Worm (Caenorhabditis elegans): ENCODE data around the gene clec-83.

The clec-83 gene

DNA sequence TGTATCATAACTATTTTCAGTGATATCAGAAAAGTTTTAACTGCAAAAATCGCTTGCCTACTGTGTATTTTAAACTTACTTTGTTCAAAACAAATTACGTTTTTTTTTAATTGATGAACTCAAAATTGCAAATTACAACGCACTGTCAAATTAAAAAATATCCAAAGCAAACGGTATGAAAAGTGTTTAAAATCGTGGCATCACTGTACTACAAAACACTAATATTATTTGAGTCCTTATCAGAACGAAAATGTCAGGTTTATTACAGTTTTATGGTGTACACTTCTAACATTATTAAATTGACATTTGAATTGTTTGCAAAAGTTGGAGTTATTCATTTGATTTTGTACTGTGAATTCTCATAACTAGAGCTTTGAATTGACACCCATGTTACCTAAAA is at the start of gene clec-83:
clec-83 (minus strand) TSS at position 213 of the 400 bp plus-strand sequence.
- TF ChIP-seq dao-5 (tag; optimal IDR thresholded peaks at IDR 0.05) (no peak), him-1 (tag; optimal IDR thresholded peaks at IDR 0.05) (no peak), W03F9.2 (tag; optimal IDR thresholded peaks at IDR 0.05) (no peak)

DNA sequence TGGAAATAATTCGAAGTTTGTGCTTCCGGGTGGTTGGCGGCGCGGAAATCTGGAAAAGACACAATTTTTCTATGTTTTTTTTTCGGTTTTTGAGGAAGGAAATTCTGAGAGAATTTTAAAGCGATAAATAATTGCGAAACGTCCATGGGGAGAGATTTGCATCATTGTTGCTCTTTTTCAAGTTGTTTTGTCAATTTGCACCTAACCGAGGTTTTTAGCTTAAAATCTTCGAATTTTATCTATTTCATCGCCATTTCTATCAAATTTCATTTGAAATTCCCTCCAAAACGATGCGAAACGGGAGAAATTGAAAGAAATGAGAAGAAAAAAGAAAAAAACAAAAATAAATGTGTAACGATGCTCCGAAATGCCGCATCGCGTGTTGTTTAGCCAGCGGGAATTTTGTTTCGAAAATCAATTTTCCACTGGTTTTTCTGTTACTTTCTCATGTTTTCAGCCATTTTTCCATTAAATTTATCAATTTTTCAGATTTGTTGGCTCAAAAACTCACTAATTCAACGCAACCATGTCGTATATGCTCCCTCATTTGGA is 49.2 kb upstream of the clec-83 start, which contains the start of the genes nprt-1 and dib-1:
nprt-1 (minus strand) TSS at position 51 of the 552 bp plus-strand sequence.
dib-1 (plus strand) TSS at position 482 of the 552 bp plus-strand sequence.
- TF ChIP-seq W03F9.2 (tag; optimal IDR thresholded peaks at IDR 0.05), result no peak
- TF ChIP-seq him-1 (tag; optimal IDR thresholded peaks at IDR 0.05), result no peak

- TF ChIP-seq W03F9.2 (tag; optimal IDR thresholded peaks at IDR 0.05), result no peak
- no peak for TF ChIP-seq dao-5 (tag; optimal IDR thresholded peaks at IDR 0.05)
- no peak for TF ChIP-seq him-1 (tag; optimal IDR thresholded peaks at IDR 0.05)
Measured at ce11 chrIV:2888496-2889101, 47.3 kb upstream of the clec-83 start.

- TF ChIP-seq him-1 (tag; optimal IDR thresholded peaks at IDR 0.05), result no peak
- no peak for TF ChIP-seq W03F9.2 (tag; optimal IDR thresholded peaks at IDR 0.05)
- TF ChIP-seq dao-5 (tag; optimal IDR thresholded peaks at IDR 0.05), result no peak
Measured at ce11 chrIV:2887245-2887644, 46.0 kb upstream of the clec-83 start.

DNA sequence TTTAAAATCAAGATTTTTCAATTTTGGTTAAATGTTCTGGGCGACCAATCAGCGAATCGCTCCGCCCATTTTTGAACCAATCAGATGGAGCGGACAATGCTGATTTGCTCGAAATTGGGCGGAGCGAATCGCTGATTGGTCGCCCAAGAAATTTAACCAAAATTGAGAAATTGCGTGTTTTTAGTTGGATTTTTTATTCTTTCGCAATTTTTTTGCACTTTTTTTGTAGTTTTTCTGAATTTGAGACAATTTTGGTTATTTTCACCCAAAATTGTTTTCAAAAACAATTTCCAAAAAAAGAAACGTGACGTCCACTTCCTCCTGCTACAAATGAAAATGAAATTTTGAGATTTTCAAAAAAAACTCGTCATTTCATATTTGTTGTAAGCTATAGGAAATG is 45.4 kb upstream of the clec-83 start, which contains the start of gene dml-1:
dml-1 (plus strand) TSS at position 301 of the 400 bp plus-strand sequence.
- TF ChIP-seq W03F9.2 (tag; optimal IDR thresholded peaks at IDR 0.05), result no peak
- TF ChIP-seq dao-5 (tag; optimal IDR thresholded peaks at IDR 0.05), result no peak
- TF ChIP-seq him-1 (tag; optimal IDR thresholded peaks at IDR 0.05), result no peak

DNA sequence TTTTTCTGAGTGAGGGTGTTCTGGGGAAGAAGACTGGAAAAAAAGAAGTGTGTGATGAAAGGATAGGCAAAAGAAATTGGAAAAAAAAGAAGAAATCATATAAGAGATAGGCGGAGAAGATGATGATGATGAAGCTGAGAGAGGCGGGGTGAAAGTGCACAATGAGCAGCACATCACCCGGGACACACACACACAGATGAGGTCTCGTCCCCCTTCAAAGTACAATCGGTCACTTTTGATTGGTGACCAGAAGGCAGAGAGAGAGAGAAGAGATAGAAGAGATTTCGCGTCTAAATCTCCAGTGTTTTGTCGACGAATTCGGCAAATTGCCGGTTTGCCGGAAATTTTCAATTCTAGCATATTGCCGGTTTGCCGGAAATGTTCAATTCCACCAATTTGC is 44.0 kb upstream of the clec-83 start:
- TF ChIP-seq W03F9.2 (tag; optimal IDR thresholded peaks at IDR 0.05) (no peak), dao-5 (tag; optimal IDR thresholded peaks at IDR 0.05) (no peak), him-1 (tag; optimal IDR thresholded peaks at IDR 0.05) (no peak)

- TF ChIP-seq him-1 (tag; optimal IDR thresholded peaks at IDR 0.05) (no peak), dao-5 (tag; optimal IDR thresholded peaks at IDR 0.05) (no peak)
Measured at ce11 chrIV:2864743-2865142, 23.5 kb upstream of the clec-83 start, which contains the start of gene Y54G2A.16. Y54G2A.16 (minus strand) TSS chrIV:2864843.

ce11 chrIV:2858734-2859133 is 17.5 kb upstream of the clec-83 start:
- no peak for TF ChIP-seq him-1 (tag; optimal IDR thresholded peaks at IDR 0.05)

ce11 chrIV:2855056-2855752 is 13.9 kb upstream of the clec-83 start:
- TF ChIP-seq W03F9.2 (tag; optimal IDR thresholded peaks at IDR 0.05) (no peak), him-1 (tag; optimal IDR thresholded peaks at IDR 0.05) (no peak), dao-5 (tag; optimal IDR thresholded peaks at IDR 0.05) (no peak)

DNA sequence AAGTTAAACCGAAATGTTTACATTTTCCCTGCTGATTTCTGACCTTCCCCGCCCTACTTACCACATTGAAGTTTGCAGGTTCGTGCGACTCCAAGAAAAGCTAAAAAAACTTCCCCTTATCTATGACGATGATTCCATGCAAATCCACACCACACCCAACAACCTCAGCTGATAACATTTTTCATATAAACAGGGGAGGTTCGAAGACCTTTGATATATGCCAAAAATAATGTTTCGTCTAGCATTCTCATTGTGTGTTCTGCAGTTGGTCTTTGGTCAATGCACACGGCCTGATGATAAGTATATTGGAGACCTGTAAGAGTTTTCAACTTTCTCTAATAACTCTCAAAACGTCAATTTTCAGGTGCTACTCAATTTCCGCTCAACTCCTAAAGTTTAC is 12.9 kb upstream of the clec-83 start:
- TF ChIP-seq dao-5 (tag; optimal IDR thresholded peaks at IDR 0.05) (no peak), W03F9.2 (tag; optimal IDR thresholded peaks at IDR 0.05) (no peak), him-1 (tag; optimal IDR thresholded peaks at IDR 0.05) (no peak)

- TF ChIP-seq dao-5 (tag; optimal IDR thresholded peaks at IDR 0.05) (no peak), him-1 (tag; optimal IDR thresholded peaks at IDR 0.05) (no peak), W03F9.2 (tag; optimal IDR thresholded peaks at IDR 0.05) (no peak)
Measured at ce11 chrIV:2853164-2853563, 11.9 kb upstream of the clec-83 start, which contains the start of gene Y54G2A.49. Y54G2A.49 (minus strand) TSS chrIV:2853264.

ce11 chrIV:2851625-2852024 is 10.4 kb upstream of the clec-83 start:
- TF ChIP-seq dao-5 (tag; optimal IDR thresholded peaks at IDR 0.05) (no peak), W03F9.2 (tag; optimal IDR thresholded peaks at IDR 0.05) (no peak), him-1 (tag; optimal IDR thresholded peaks at IDR 0.05) (no peak)

DNA sequence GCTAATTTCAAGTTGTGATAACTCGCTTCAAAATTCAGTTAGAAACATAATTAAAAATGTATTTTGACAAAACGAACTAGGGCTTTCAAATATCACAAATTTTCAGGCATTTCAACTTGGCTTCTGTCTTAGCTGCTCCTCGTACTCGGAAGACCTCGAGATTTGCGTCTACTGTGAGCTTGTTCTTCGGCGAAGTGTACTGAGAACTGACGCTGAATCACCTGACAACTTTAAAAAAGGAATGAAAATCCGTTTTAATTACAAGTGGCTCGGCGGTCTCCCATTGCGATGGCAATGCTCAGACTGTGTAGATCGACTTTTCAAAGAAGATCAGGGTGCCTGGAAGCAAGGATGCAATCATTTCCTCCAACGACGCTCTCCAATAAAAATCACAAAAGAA is 9.3 kb upstream of the clec-83 start, which contains the start of gene clec-85:
clec-85 (plus strand) TSS at position 301 of the 400 bp plus-strand sequence.
- TF ChIP-seq dao-5 (tag; optimal IDR thresholded peaks at IDR 0.05) (no peak), him-1 (tag; optimal IDR thresholded peaks at IDR 0.05) (no peak), W03F9.2 (tag; optimal IDR thresholded peaks at IDR 0.05) (no peak)

DNA sequence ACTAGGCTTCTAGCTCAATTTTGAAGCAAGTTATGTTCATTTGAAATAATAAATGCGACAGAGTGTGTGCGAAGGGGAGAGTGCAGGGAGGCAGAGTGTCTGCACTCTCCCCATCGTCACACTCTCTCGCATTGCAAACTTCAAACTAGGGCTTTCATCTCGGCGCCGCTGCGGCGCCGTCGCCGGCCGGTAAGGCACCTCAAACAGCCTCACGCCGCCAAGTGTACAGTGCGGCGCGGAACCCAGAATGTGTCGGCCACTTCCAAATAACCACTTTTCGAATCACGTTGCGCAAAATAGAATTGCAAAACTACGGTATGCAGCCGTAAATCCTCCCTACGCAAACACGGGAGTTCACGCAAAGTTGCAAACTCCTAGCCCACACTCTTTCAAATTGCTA is 8.0 kb upstream of the clec-83 start:
- TF ChIP-seq dao-5 (tag; optimal IDR thresholded peaks at IDR 0.05) (no peak), him-1 (tag; optimal IDR thresholded peaks at IDR 0.05) (no peak), W03F9.2 (tag; optimal IDR thresholded peaks at IDR 0.05) (no peak)

Data from whole organism, L4/young adult.